Worm (Caenorhabditis elegans): ENCODE measurements around the gene ppk-3.

ce11 chrX:12929961-12930360, 45.5 kb downstream of the ppk-3 start, which contains the start of gene C34E7.3:
- TF ChIP-seq ama-1 (optimal IDR thresholded peaks at IDR 0.05) (no peak), ama-1 (GFP tag; optimal IDR thresholded peaks at IDR 0.05) (no peak), madf-10 (tag; optimal IDR thresholded peaks at IDR 0.05) (no peak), rcor-1 (GFP tag; IDR thresholded peaks at IDR 0.05) (no peak), rec-8 (tag; optimal IDR thresholded peaks at IDR 0.05) (no peak), unc-62 (GFP tag; optimal IDR thresholded peaks at IDR 0.05) (no peak), nhr-90 (tag; optimal IDR thresholded peaks at IDR 0.05) (no peak), B0035.1 (tag; optimal IDR thresholded peaks at IDR 0.05) (no peak), B0261.1 (tag; optimal IDR thresholded peaks at IDR 0.05) (no peak), bed-2 (GFP tag; IDR thresholded peaks at IDR 0.05) (no peak), fkh-3 (tag; optimal IDR thresholded peaks at IDR 0.05) (no peak), lsl-1 (GFP tag; optimal IDR thresholded peaks at IDR 0.05) (no peak), snpc-4 (GFP tag; optimal IDR thresholded peaks at IDR 0.05) (no peak), snpc-4 (tag; optimal IDR thresholded peaks at IDR 0.05) (no peak), pha-4 (tag; optimal IDR thresholded peaks at IDR 0.05) (no peak)

Measured in whole organism, young adult.